Worm (Caenorhabditis elegans) whole organism, L1 larva: Measurements from ENCODE around the gene crb-1.
A peak's percentile ranks its signal among the peaks of the same experiment; 100 is the strongest.

ENCODE experiments used
- C04F5.9 ChIP-seq: sonication (generic microtip); optimal IDR thresholded peaks from 2 replicates; lab custom pipeline; 2016; ENCODE audit warnings: missing genetic modification characterization, missing compliant biosample characterization
- C16A3.4 ChIP-seq: fragments of 150-350 bp; optimal IDR thresholded peaks from 2 replicates; lab custom pipeline; 2014; ENCODE audit warnings: missing biosample characterization, missing genetic modification characterization
- C34B4.2 ChIP-seq: sonication (generic microtip); optimal IDR thresholded peaks from 2 replicates; lab custom pipeline; 2017; ENCODE audit warnings: mild to moderate bottlenecking, missing genetic modification characterization, missing compliant biosample characterization
- Y116A8C.19 ChIP-seq: sonication (generic microtip); optimal IDR thresholded peaks from 2 replicates; lab custom pipeline; 2016; ENCODE audit warnings: missing compliant biosample characterization, missing genetic modification characterization, borderline replicate concordance
- aha-1 ChIP-seq: fragments of 150-350 bp; optimal IDR thresholded peaks from 2 replicates; lab custom pipeline; 2014; ENCODE audit warnings: missing biosample characterization, missing genetic modification characterization
- aly-2 ChIP-seq: fragments of 150-350 bp; optimal IDR thresholded peaks from 2 replicates; lab custom pipeline; 2014; ENCODE audit warnings: missing biosample characterization, missing genetic modification characterization
- ceh-63 ChIP-seq: fragments of 200-800 bp; sonication (Bioruptor generic); optimal IDR thresholded peaks from 2 replicates; lab custom pipeline; 2018; ENCODE audit warnings: mild to moderate bottlenecking, missing genetic modification characterization, missing compliant biosample characterization
- ceh-8 ChIP-seq: fragments of 200-800 bp; sonication (Bioruptor generic); optimal IDR thresholded peaks from 2 replicates; lab custom pipeline; 2018; ENCODE audit warnings: mild to moderate bottlenecking, missing genetic modification characterization, moderate library complexity, missing compliant biosample characterization
- ces-1 ChIP-seq: fragments of 150-350 bp; optimal IDR thresholded peaks from 2 replicates; lab custom pipeline; 2014; ENCODE audit warnings: missing biosample characterization, missing genetic modification reagents, missing genetic modification characterization
- dpl-1 ChIP-seq, 3 experiments: fragments of 150-350 bp in 2 of 3; sonication (generic microtip) in 1 of 3; optimal IDR thresholded peaks; 2 replicates each; lab custom pipeline; 2014 to 2017; ENCODE audit warnings: missing biosample characterization in 3 of 3, missing genetic modification characterization in 3 of 3, missing genetic modification reagents in 3 of 3
- dsc-1 ChIP-seq: sonication (generic microtip); optimal IDR thresholded peaks from 2 replicates; lab custom pipeline; 2016; ENCODE audit warnings: mild to moderate bottlenecking, missing genetic modification characterization, missing compliant biosample characterization
- efl-1 ChIP-seq, 4 experiments: fragments of 150-350 bp; optimal IDR thresholded peaks in 3 of 4; peaks in 1 of 4; 1 replicate in 1 of 4; 2 replicates in 3 of 4; lab custom pipeline; 2014; ENCODE audit warnings: missing biosample characterization in 2 of 4, missing genetic modification characterization in 2 of 4, missing genetic modification reagents in 2 of 4
- efl-3 ChIP-seq: fragments of 200-800 bp; sonication (Bioruptor generic); optimal IDR thresholded peaks from 2 replicates; lab custom pipeline; 2018; ENCODE audit warnings: mild to moderate bottlenecking, missing genetic modification characterization, missing compliant biosample characterization
- egl-27 ChIP-seq, 2 experiments: fragments of 150-350 bp in 1 of 2; sonication (generic microtip); optimal IDR thresholded peaks; 3 replicates each; lab custom pipeline; 2017 to 2018; ENCODE audit warnings: missing biosample characterization in 2 of 2, missing genetic modification characterization in 2 of 2, missing genetic modification reagents in 2 of 2
- elt-3 ChIP-seq, 6 experiments: fragments of 150-350 bp in 1 of 6; sonication (generic microtip); optimal IDR thresholded peaks; 2 replicates each; lab custom pipeline; 2017 to 2018; ENCODE audit warnings: missing biosample characterization in 6 of 6, missing genetic modification characterization in 6 of 6, inconsistent platforms in 1 of 6
- ets-5 ChIP-seq: fragments of 200-800 bp; sonication (Bioruptor generic); IDR thresholded peaks from 2 replicates; pipeline ENCODE4 v1.3.6; 2022; ENCODE audit warnings: missing genetic modification characterization, missing compliant biosample characterization
- fkh-10 ChIP-seq: sonication (generic microtip); optimal IDR thresholded peaks from 2 replicates; lab custom pipeline; 2017; ENCODE audit warnings: missing biosample characterization, missing genetic modification reagents, missing genetic modification characterization
- fos-1 ChIP-seq: fragments of 150-350 bp; optimal IDR thresholded peaks from 2 replicates; lab custom pipeline; 2014; ENCODE audit warnings: missing biosample characterization, missing genetic modification characterization
- hlh-17 ChIP-seq: fragments of 200-800 bp; sonication (Bioruptor generic); optimal IDR thresholded peaks from 2 replicates; lab custom pipeline; 2018; ENCODE audit warnings: missing genetic modification characterization, mild to moderate bottlenecking, missing compliant biosample characterization, moderate library complexity, borderline replicate concordance
- hlh-4 ChIP-seq: sonication (generic microtip); optimal IDR thresholded peaks from 2 replicates; lab custom pipeline; 2016; ENCODE audit warnings: mild to moderate bottlenecking, missing genetic modification characterization, missing compliant biosample characterization
- hpl-2 ChIP-seq: fragments of 150-350 bp; optimal IDR thresholded peaks from 2 replicates; lab custom pipeline; 2014; ENCODE audit warnings: missing biosample characterization, missing genetic modification reagents, missing genetic modification characterization
- irx-1 ChIP-seq: sonication (generic microtip); optimal IDR thresholded peaks from 2 replicates; lab custom pipeline; 2016; ENCODE audit warnings: missing genetic modification characterization, missing compliant biosample characterization
- lin-14 ChIP-seq: fragments of 200-800 bp; sonication (Bioruptor generic); optimal IDR thresholded peaks from 2 replicates; lab custom pipeline; 2018; ENCODE audit warnings: mild to moderate bottlenecking, missing genetic modification characterization, moderate library complexity, missing compliant biosample characterization
- lin-35 ChIP-seq, 2 experiments: fragments of 150-350 bp; optimal IDR thresholded peaks; 2 replicates each; lab custom pipeline; 2014; ENCODE audit warnings: missing biosample characterization in 2 of 2, missing genetic modification characterization in 2 of 2, missing genetic modification reagents in 2 of 2
- lin-39 ChIP-seq: fragments of 150-350 bp; optimal IDR thresholded peaks from 2 replicates; lab custom pipeline; 2014; ENCODE audit warnings: missing biosample characterization, missing genetic modification reagents, missing genetic modification characterization
- lir-3 ChIP-seq: sonication (generic microtip); optimal IDR thresholded peaks from 2 replicates; lab custom pipeline; 2016; ENCODE audit warnings: mild to moderate bottlenecking, missing genetic modification characterization, moderate library complexity, missing compliant biosample characterization; ENCODE audit not compliant: poor library complexity
- mab-9 ChIP-seq: fragments of 200-800 bp; sonication (Bioruptor generic); IDR thresholded peaks from 2 replicates; pipeline ENCODE4 v1.3.6; 2022; ENCODE audit warnings: missing genetic modification reagents, missing genetic modification characterization, missing compliant biosample characterization
- mdl-1 ChIP-seq, 2 experiments: fragments of 150-350 bp; optimal IDR thresholded peaks; 2 replicates each; lab custom pipeline; 2014 to 2017; ENCODE audit warnings: missing biosample characterization in 2 of 2, missing genetic modification characterization in 2 of 2, inconsistent platforms in 1 of 2
- mef-2 ChIP-seq: fragments of 150-350 bp; optimal IDR thresholded peaks from 2 replicates; lab custom pipeline; 2014; ENCODE audit warnings: missing biosample characterization, missing genetic modification characterization
- mep-1 ChIP-seq: fragments of 150-350 bp; optimal IDR thresholded peaks from 2 replicates; lab custom pipeline; 2014; ENCODE audit warnings: missing biosample characterization, missing genetic modification characterization
- nhr-19 ChIP-seq: fragments of 200-800 bp; sonication (Bioruptor generic); conservative IDR thresholded peaks from 2 replicates; pipeline ENCODE4 v1.3.6; 2022; ENCODE audit warnings: missing genetic modification characterization, missing compliant biosample characterization
- nhr-20 ChIP-seq: sonication (generic microtip); optimal IDR thresholded peaks from 2 replicates; lab custom pipeline; 2016; ENCODE audit warnings: mild to moderate bottlenecking, missing genetic modification characterization, missing compliant biosample characterization
- nhr-71 ChIP-seq: sonication (generic microtip); optimal IDR thresholded peaks from 2 replicates; lab custom pipeline; 2016; ENCODE audit warnings: mild to moderate bottlenecking, missing genetic modification characterization, moderate library complexity, missing compliant biosample characterization
- nhr-76 ChIP-seq: sonication (generic microtip); optimal IDR thresholded peaks from 2 replicates; lab custom pipeline; 2017; ENCODE audit warnings: missing biosample characterization, missing genetic modification characterization
- nhr-77 ChIP-seq: fragments of 150-350 bp; optimal IDR thresholded peaks from 2 replicates; lab custom pipeline; 2014; ENCODE audit warnings: missing biosample characterization, missing genetic modification characterization
- nhr-84 ChIP-seq: sonication (generic microtip); optimal IDR thresholded peaks from 2 replicates; lab custom pipeline; 2017; ENCODE audit warnings: missing biosample characterization, missing genetic modification characterization
- nhr-85 ChIP-seq: sonication (generic microtip); peaks from one replicate; lab custom pipeline; 2016; ENCODE audit warnings: missing genetic modification characterization, inconsistent platforms, missing compliant biosample characterization
- rnt-1 ChIP-seq: sonication (generic microtip); optimal IDR thresholded peaks from 2 replicates; lab custom pipeline; 2016; ENCODE audit warnings: mild to moderate bottlenecking, missing genetic modification characterization, moderate library complexity, missing compliant biosample characterization
- skn-1 ChIP-seq: fragments of 150-350 bp; optimal IDR thresholded peaks from 2 replicates; lab custom pipeline; 2014; ENCODE audit warnings: missing biosample characterization, missing genetic modification characterization
- snpc-4 ChIP-seq: fragments of 150-350 bp; optimal IDR thresholded peaks from 2 replicates; lab custom pipeline; 2014; ENCODE audit warnings: missing biosample characterization, missing genetic modification characterization
- sup-37 ChIP-seq: fragments of 200-800 bp; sonication (Bioruptor generic); optimal IDR thresholded peaks from 2 replicates; lab custom pipeline; 2018; ENCODE audit warnings: mild to moderate bottlenecking, missing genetic modification characterization, missing compliant biosample characterization
- swsn-7 ChIP-seq: sonication (generic microtip); optimal IDR thresholded peaks from 2 replicates; lab custom pipeline; 2016; ENCODE audit warnings: missing genetic modification characterization, missing compliant biosample characterization
- tlp-1 ChIP-seq: fragments of 150-350 bp; optimal IDR thresholded peaks from 2 replicates; lab custom pipeline; 2014; ENCODE audit warnings: missing biosample characterization, missing genetic modification characterization
- unc-130 ChIP-seq: fragments of 150-350 bp; optimal IDR thresholded peaks from 2 replicates; lab custom pipeline; 2017; ENCODE audit warnings: missing biosample characterization, missing genetic modification characterization, inconsistent platforms
- unc-30 ChIP-seq: sonication (generic microtip); optimal IDR thresholded peaks from 2 replicates; lab custom pipeline; 2017; ENCODE audit warnings: missing biosample characterization, missing genetic modification characterization
- unc-86 ChIP-seq: sonication (generic microtip); optimal IDR thresholded peaks from 2 replicates; lab custom pipeline; 2016; ENCODE audit warnings: missing genetic modification characterization, missing compliant biosample characterization
- vab-15 ChIP-seq: sonication (generic microtip); optimal IDR thresholded peaks from 2 replicates; lab custom pipeline; 2017; ENCODE audit warnings: missing genotype, mild to moderate bottlenecking, missing genetic modification characterization, missing compliant biosample characterization
- xbp-1 ChIP-seq: sonication (generic microtip); optimal IDR thresholded peaks from 2 replicates; lab custom pipeline; 2016; ENCODE audit warnings: missing genetic modification characterization, missing compliant biosample characterization
- zag-1 ChIP-seq: fragments of 150-350 bp; optimal IDR thresholded peaks from 2 replicates; lab custom pipeline; 2014; ENCODE audit warnings: missing biosample characterization, missing genetic modification characterization
- zip-4 ChIP-seq: fragments of 200-800 bp; sonication (Bioruptor generic); optimal IDR thresholded peaks from 2 replicates; lab custom pipeline; 2018; ENCODE audit warnings: mild to moderate bottlenecking, missing genetic modification characterization, moderate library complexity, missing compliant biosample characterization
- ztf-11 ChIP-seq, 2 experiments: sonication (generic microtip); optimal IDR thresholded peaks; 2 replicates each; lab custom pipeline; 2016 to 2017; ENCODE audit warnings: missing genetic modification characterization in 2 of 2, missing biosample characterization in 1 of 2, missing compliant biosample characterization in 1 of 2

crb-1 gene

DNA sequence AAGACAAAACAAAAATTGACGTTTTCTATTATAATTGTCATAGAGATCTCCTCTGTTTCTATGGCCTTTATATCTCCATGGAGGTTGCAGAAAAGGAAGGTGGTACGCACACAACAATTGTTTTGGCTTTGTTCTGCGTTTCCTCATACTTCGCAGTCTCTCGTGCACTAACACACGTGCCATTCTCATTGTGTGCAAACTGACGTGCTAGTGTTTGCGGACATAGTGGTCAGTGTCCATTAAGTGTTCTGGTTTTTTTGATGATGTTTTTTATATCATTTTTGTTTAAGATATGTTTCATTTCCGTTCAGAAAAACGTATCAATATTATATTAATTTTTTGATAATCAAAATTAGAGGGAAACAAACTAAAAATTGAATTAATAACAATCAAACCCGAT is 37.6 kb upstream of the crb-1 start, which contains the start of gene C36E6.2 (continued):
- TF ChIP-seq nhr-76 (tag; lab: Kevin White, UChicago) = no peak
- no peak for TF ChIP-seq mab-9 (GFP tag; lab: Robert Waterston, UW)
- peak; percentile 70 for TF ChIP-seq irx-1
- no peak for TF ChIP-seq zag-1 (tag; lab: Kevin White, UChicago)
- TF ChIP-seq zip-4 = no peak
- TF ChIP-seq nhr-77 (tag; lab: Kevin White, UChicago) = no peak
- TF ChIP-seq snpc-4 (tag; lab: Kevin White, UChicago) = peak; percentile 40
- peak; percentile 85 for TF ChIP-seq rnt-1
- TF ChIP-seq tlp-1 (tag; lab: Kevin White, UChicago) = no peak
- no peak for TF ChIP-seq ceh-63 (GFP tag; lab: Kevin White, UChicago)
- no peak for TF ChIP-seq hlh-17
- peak; percentile 75 for TF ChIP-seq nhr-19 (GFP tag; lab: Robert Waterston, UW)
- TF ChIP-seq C34B4.2 (tag; lab: Kevin White, UChicago) = no peak
- TF ChIP-seq skn-1 (tag; lab: Kevin White, UChicago) = peak; percentile 72
- peak; percentile 29 for TF ChIP-seq lin-39 (tag; lab: Kevin White, UChicago)
- peak; percentile 30 for TF ChIP-seq fkh-10
- TF ChIP-seq unc-86 = peak; percentile 73
- TF ChIP-seq elt-3 (tag; optimal IDR thresholded peaks at IDR 0.05; lab: Kevin White, UChicago) = peak in 2 of 6 experiments; percentile 48 to 78
- TF ChIP-seq lir-3 = peak; percentile 42
- peak; percentile 83 for TF ChIP-seq nhr-85 (tag; lab: Kevin White, UChicago)
- TF ChIP-seq mef-2 (tag; lab: Kevin White, UChicago) = no peak
- peak; percentile 73 for TF ChIP-seq C16A3.4 (tag; lab: Kevin White, UChicago)
- peak; percentile 85 for TF ChIP-seq nhr-20 (tag; lab: Kevin White, UChicago)
- peak; percentile 55 to 84 for TF ChIP-seq lin-35 (GFP tag; optimal IDR thresholded peaks at IDR 0.05; lab: Kevin White, UChicago)
- TF ChIP-seq nhr-84 (tag; lab: Kevin White, UChicago) = no peak
- TF ChIP-seq mep-1 (tag; lab: Kevin White, UChicago) = peak; percentile 97
- no peak for TF ChIP-seq egl-27 (tag; optimal IDR thresholded peaks at IDR 0.05; lab: Kevin White, UChicago)
- TF ChIP-seq fos-1 (tag; lab: Kevin White, UChicago) = peak; percentile 46
- TF ChIP-seq ztf-11 (tag; optimal IDR thresholded peaks at IDR 0.05; lab: Kevin White, UChicago) = peak in 1 of 2 experiments; percentile 15
- peak; percentile 89 for TF ChIP-seq nhr-71 (tag; lab: Kevin White, UChicago)
- no peak for TF ChIP-seq aly-2
- TF ChIP-seq lin-14 (GFP tag; lab: Kevin White, UChicago) = peak; percentile 94
- no peak for TF ChIP-seq Y116A8C.19 (tag; lab: Kevin White, UChicago)
- TF ChIP-seq C04F5.9 (tag; lab: Kevin White, UChicago) = peak; percentile 51
- TF ChIP-seq efl-1 (optimal IDR thresholded peaks at IDR 0.05; lab: Kevin White, UChicago) = peak; percentile 61 to 70
- TF ChIP-seq efl-1 (GFP tag; optimal IDR thresholded peaks at IDR 0.05 in 1 of 2; lab: Kevin White, UChicago) = peak; percentile 52 to 92
- TF ChIP-seq efl-3 (GFP tag; lab: Kevin White, UChicago) = no peak
- TF ChIP-seq unc-30 (tag; lab: Kevin White, UChicago) = no peak
- TF ChIP-seq dpl-1 (GFP tag; optimal IDR thresholded peaks at IDR 0.05; lab: Kevin White, UChicago) = peak in 2 of 3 experiments; percentile 59 to 64
- TF ChIP-seq ets-5 (GFP tag; lab: Robert Waterston, UW) = no peak
- TF ChIP-seq xbp-1 (tag; lab: Kevin White, UChicago) = peak; percentile 97
- TF ChIP-seq hlh-4 (tag; lab: Kevin White, UChicago) = no peak
- peak; percentile 56 for TF ChIP-seq vab-15
- peak; percentile 79 for TF ChIP-seq swsn-7 (tag; lab: Kevin White, UChicago)
- no peak for TF ChIP-seq sup-37
- no peak for TF ChIP-seq ces-1 (GFP tag; lab: Kevin White, UChicago)
- TF ChIP-seq dsc-1 (tag; lab: Kevin White, UChicago) = peak; percentile 77
- TF ChIP-seq mdl-1 (tag; optimal IDR thresholded peaks at IDR 0.05; lab: Kevin White, UChicago) = peak; percentile 93 to 100
- peak; percentile 30 for TF ChIP-seq ceh-8
- no peak for TF ChIP-seq hpl-2 (GFP tag; lab: Kevin White, UChicago)
- TF ChIP-seq aha-1 = no peak
- peak; percentile 88 for TF ChIP-seq unc-130 (tag; lab: Kevin White, UChicago)
- TF ChIP-seq, all 84 proteins: peak for 46
